Worm (Caenorhabditis elegans): ENCODE data around the gene srh-208.

- TF ChIP-seq flt-1 (GFP tag; IDR thresholded peaks at IDR 0.05) = no peak
- no peak for TF ChIP-seq tab-1 (GFP tag; IDR thresholded peaks at IDR 0.05)
- no peak for TF ChIP-seq ztf-29 (GFP tag; IDR thresholded peaks at IDR 0.05)
- TF ChIP-seq ztf-23 (GFP tag; IDR thresholded peaks at IDR 0.05) = no peak
- 0 out of 2 replicates have a peak, but pooled peaks have one; percentile 33 for TF ChIP-seq T22C8.4 (GFP tag; IDR thresholded peaks at IDR 0.05)
- no peak for TF ChIP-seq klf-2 (GFP tag; conservative IDR thresholded peaks at IDR 0.05)
- TF ChIP-seq cog-1 (tag; optimal IDR thresholded peaks at IDR 0.05) = no peak
- no peak for TF ChIP-seq ref-1 (GFP tag; conservative IDR thresholded peaks at IDR 0.05)
- no peak for TF ChIP-seq med-1 (GFP tag; optimal IDR thresholded peaks at IDR 0.05; ENCODE audit: insufficient read depth)
These were observed 4.2 kb upstream of the srh-208 start, which contains the start of gene fbxb-64 for ce11 chrV:19312975-19313374.
